In the genomic region with DNA sequence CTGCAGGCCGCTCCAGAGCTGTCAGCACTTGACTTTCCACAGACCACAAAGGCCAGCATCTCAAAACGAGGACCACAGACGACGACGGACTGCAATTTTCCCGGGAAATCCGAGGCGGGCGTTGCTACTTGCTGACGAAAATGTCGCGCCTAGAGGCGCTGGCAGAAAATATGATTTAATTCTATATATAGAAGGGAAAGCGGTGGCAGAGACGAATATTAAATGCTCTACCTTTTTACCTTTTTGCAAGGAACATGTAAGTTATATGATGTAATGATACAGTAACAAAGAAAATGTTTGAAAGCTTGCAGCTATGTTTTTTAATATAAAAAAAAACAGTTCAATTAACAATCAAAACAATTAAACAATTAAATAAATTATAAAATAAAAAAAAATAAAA, we compare ENCODE assay signal across 2 fruit fly cellular contexts.
TF ChIP-seq lines count a peak whose summit lies in the region.

No protein-coding gene starts in this region.

- TF ChIP-seq CTCF in whole organism, embryonic (GFP tag; optimal IDR thresholded peaks at IDR 0.05; lab: Kevin White, UChicago) = no peak

TF ChIP-seq in whole organism, embryonic, 481 proteins besides CTCF, POLR2A, EP300 and RAD21:
- TF ChIP-seq twi (tag; optimal IDR thresholded peaks at IDR 0.05; lab: Kevin White, UChicago) = peak; percentile 67
- no peak for TF ChIP-seq fd102C (GFP tag; optimal IDR thresholded peaks at IDR 0.05; lab: Kevin White, UChicago)
- no peak for TF ChIP-seq D19B (GFP tag; optimal IDR thresholded peaks at IDR 0.05; lab: Kevin White, UChicago)
- TF ChIP-seq odd (GFP tag; optimal IDR thresholded peaks at IDR 0.05; lab: Kevin White, UChicago) = peak; percentile 29
- TF ChIP-seq Doc2 (GFP tag; IDR thresholded peaks at IDR 0.05; lab: Robert Waterston, UW) = no peak
- no peak for TF ChIP-seq phol (tag; optimal IDR thresholded peaks at IDR 0.05; lab: Kevin White, UChicago)
- TF ChIP-seq D19A (tag; optimal IDR thresholded peaks at IDR 0.05; lab: Kevin White, UChicago) = peak; percentile 95
- TF ChIP-seq unc-4 (GFP tag; IDR thresholded peaks at IDR 0.05; lab: Robert Waterston, UW; ENCODE audit: partially characterized antibody) = no peak
TF ChIP-seq in whole organism, embryonic: peak in this region for 3.

TF ChIP-seq in whole organism, prepupa, 60 proteins besides CTCF, POLR2A, EP300 and RAD21:
- no peak for TF ChIP-seq achi (GFP tag; optimal IDR thresholded peaks at IDR 0.05; lab: Kevin White, UChicago)
- TF ChIP-seq svp (GFP tag; lab: Kevin White, UChicago) = peak; percentile 43
- TF ChIP-seq CG8632 (GFP tag; optimal IDR thresholded peaks at IDR 0.05; lab: Kevin White, UChicago) = no peak
- TF ChIP-seq lz (GFP tag; optimal IDR thresholded peaks at IDR 0.05; lab: Kevin White, UChicago) = no peak
- 0 out of 3 replicates have a peak, but pooled peaks have one; percentile 9 for TF ChIP-seq CG6163 (GFP tag; IDR thresholded peaks at IDR 0.05; lab: Robert Waterston, UW)
- TF ChIP-seq Eip78C (GFP tag; lab: Kevin White, UChicago) = no peak
TF ChIP-seq in whole organism, prepupa: peak in this region for 2.
